Worm (Caenorhabditis elegans): ENCODE measurements around the gene nhr-222.

The nhr-222 gene

DNA sequence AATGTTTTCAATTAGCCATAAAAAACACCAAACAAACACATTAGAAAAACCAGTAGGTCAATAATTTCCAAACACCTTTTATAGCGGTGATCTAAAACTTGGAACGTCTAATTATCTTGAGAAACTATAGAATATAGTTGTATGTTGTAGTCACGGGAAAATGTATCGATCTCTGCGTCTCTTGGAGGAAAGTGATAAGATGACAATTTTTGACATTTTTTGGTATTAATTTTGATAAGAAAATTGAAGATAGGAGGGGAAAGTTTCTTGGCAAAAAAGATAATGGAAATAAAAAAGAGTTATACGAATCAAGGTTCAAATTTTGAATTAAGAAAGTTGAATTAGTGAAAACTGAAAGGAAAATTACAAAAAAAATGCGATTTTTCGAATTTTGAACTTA, 37.5 kb downstream of the nhr-222 start:
- TF ChIP-seq ztf-29 (GFP tag; IDR thresholded peaks at IDR 0.05) (no peak), med-1 (GFP tag; optimal IDR thresholded peaks at IDR 0.05; ENCODE audit: insufficient read depth) (no peak), flt-1 (GFP tag; IDR thresholded peaks at IDR 0.05) (no peak), tab-1 (GFP tag; IDR thresholded peaks at IDR 0.05) (no peak), klf-2 (GFP tag; conservative IDR thresholded peaks at IDR 0.05) (no peak), ref-1 (GFP tag; conservative IDR thresholded peaks at IDR 0.05) (no peak), ztf-23 (GFP tag; IDR thresholded peaks at IDR 0.05) (no peak), cog-1 (tag; optimal IDR thresholded peaks at IDR 0.05) (no peak), T22C8.4 (GFP tag; IDR thresholded peaks at IDR 0.05) (no peak)

DNA sequence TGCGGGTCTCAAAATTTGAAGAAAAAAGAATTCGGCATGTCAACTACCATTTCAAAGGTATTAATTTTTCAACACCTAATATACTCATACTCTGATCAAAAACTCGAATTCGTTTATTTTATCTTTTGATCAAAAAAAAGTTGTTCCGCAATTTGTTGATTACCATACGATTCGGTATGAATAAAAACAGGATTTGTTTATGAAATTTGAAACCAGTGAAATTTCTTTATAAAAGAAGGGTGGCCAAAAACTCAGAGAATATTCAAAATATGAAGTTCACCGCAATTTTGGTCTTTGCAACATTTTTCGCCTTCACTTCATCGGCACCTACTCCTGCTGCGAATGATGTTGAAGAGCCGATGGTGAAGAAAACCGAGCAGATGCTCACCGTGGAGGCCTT, 41.2 kb downstream of the nhr-222 start, which contains the start of the genes C07G3.8 and C07G3.10:
TSS of gene C07G3.8 (minus strand) at position 101 of the 400 bp plus-strand sequence.
TSS of gene C07G3.10 (plus strand) at position 270 of the 400 bp plus-strand sequence.
- TF ChIP-seq flt-1 (GFP tag; IDR thresholded peaks at IDR 0.05) (no peak), ztf-29 (GFP tag; IDR thresholded peaks at IDR 0.05) (no peak), klf-2 (GFP tag; conservative IDR thresholded peaks at IDR 0.05) (no peak), med-1 (GFP tag; optimal IDR thresholded peaks at IDR 0.05; ENCODE audit: insufficient read depth) (no peak), ztf-23 (GFP tag; IDR thresholded peaks at IDR 0.05) (no peak), T22C8.4 (GFP tag; IDR thresholded peaks at IDR 0.05) (no peak), ref-1 (GFP tag; conservative IDR thresholded peaks at IDR 0.05) (no peak), cog-1 (tag; optimal IDR thresholded peaks at IDR 0.05) (no peak), tab-1 (GFP tag; IDR thresholded peaks at IDR 0.05) (no peak)

DNA sequence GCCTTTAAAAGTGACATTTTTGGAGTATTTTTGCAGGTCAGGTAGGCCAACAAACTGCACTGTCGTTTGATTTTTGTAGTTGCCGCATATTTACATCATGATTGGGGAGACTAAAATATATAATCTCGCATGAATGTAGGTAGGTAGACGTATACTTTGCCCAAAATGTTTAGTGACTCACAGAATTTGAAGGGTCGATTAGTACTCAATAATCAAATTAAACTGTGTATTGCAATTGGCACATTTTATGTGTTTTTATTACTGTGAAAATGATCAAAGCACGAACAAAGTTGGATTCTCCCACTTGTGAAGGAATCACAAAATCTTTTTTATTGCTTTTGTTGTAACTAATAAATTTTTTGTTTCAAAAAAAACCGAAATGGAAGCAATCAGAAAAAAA, 46.4 kb downstream of the nhr-222 start, which contains the start of gene C07G3.15:
TSS of gene C07G3.15 (minus strand) at position 101 of the 400 bp plus-strand sequence.
- no peak for TF ChIP-seq ztf-29 (GFP tag; IDR thresholded peaks at IDR 0.05)
- TF ChIP-seq T22C8.4 (GFP tag; IDR thresholded peaks at IDR 0.05): no peak
- no peak for TF ChIP-seq ztf-23 (GFP tag; IDR thresholded peaks at IDR 0.05)
- TF ChIP-seq flt-1 (GFP tag; IDR thresholded peaks at IDR 0.05): no peak
- no peak for TF ChIP-seq cog-1 (tag; optimal IDR thresholded peaks at IDR 0.05)
- TF ChIP-seq med-1 (GFP tag; optimal IDR thresholded peaks at IDR 0.05; ENCODE audit: insufficient read depth): no peak
